Worm (Caenorhabditis elegans): ENCODE measurements around the gene Y46E12BL.2.

DNA sequence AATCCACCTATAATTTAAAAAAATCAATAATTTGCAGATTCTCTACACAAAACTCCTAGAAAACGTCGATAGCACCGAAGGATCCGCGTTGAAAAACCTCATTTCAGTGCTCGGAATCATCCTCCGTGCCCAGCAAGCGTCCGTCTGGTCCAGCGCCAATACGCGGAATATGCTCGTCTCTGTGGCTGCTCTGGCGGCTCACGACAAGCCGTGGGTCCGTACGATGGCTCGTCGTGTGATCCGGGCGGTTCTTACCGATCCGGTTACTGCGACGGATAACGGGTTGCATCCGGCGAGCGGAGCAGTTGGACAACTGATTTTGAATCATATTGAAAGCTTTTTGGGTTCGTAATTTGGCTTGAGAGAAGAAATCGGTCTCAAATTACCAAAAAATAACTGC, 2.9 kb downstream of the Y46E12BL.2 start:
- TF ChIP-seq hnd-1 (tag; optimal IDR thresholded peaks at IDR 0.05): no peak
- TF ChIP-seq B0310.2 (tag; optimal IDR thresholded peaks at IDR 0.05): no peak
- no peak for TF ChIP-seq tbx-11 (GFP tag; IDR thresholded peaks at IDR 0.05)
- no peak for TF ChIP-seq ceh-13 (GFP tag; optimal IDR thresholded peaks at IDR 0.05)
- TF ChIP-seq ama-1 (optimal IDR thresholded peaks at IDR 0.05): no peak
- no peak for TF ChIP-seq tbx-37 (GFP tag; conservative IDR thresholded peaks at IDR 0.05)
- no peak for TF ChIP-seq aly-1 (tag; optimal IDR thresholded peaks at IDR 0.05)

Data from whole organism, early embryonic.